Worm (Caenorhabditis elegans): ENCODE data around the gene Y46D2A.1.
A peak's percentile ranks its signal among the peaks of the same experiment; 100 is the strongest.

Gene Y46D2A.1

DNA sequence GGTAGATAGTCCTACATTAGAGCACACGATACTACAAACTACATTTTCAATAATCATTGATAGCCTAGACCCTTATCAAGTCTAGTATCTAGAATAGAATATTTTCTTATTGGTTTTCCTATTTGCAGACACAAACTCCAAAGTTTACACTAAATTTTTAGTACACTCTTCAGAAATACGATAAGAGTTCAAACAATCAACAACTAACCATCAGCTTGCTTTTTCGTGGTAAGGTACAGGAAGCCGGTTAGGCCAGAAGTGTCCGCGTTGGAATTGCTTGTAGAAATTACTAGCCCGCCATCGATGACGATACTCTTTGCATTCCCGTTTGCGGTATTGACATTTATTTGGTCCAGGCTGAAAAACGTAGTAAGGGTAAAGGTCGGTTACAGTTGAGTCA lies at the start of gene Y46D2A.1:
Gene Y46D2A.1 (plus strand): TSS at position 301 of the 400 bp plus-strand sequence.
- TF ChIP-seq pqm-1 (tag; optimal IDR thresholded peaks at IDR 0.05): no peak
- TF ChIP-seq nhr-90 (tag; optimal IDR thresholded peaks at IDR 0.05; ENCODE audit: poor library complexity): no peak
- peak; percentile 49 for TF ChIP-seq elt-2 (tag; optimal IDR thresholded peaks at IDR 0.05)

DNA sequence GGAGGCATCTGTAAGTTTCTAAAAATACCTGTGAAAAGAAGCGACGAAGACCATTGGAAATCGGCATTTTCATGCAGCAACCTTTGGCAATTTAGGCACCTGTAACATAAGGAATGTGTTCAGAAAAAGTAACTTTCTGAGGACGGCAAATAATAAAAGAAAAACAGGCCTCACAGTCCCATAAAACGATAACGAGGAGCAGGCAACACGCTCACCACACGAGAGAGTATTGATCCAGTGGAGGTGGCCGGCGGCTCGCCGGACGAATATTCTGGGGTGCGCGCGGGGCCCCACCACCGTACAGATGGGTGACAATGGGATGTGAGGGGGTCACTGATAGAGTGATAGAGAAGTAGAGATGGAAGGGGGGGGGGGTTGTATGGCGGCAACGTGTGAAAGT lies 47.4 kb upstream of the Y46D2A.1 start, which contains the start of gene F02E11.3:
Gene F02E11.3 (minus strand): TSS at position 101 of the 400 bp plus-strand sequence.
- no peak for TF ChIP-seq elt-3 (tag; optimal IDR thresholded peaks at IDR 0.05)
- TF ChIP-seq alr-1 (tag; optimal IDR thresholded peaks at IDR 0.05; ENCODE audit: borderline replicate concordance): no peak
- no peak for TF ChIP-seq nhr-84 (tag; optimal IDR thresholded peaks at IDR 0.05)
- no peak for TF ChIP-seq irx-1 (tag; optimal IDR thresholded peaks at IDR 0.05)
- TF ChIP-seq mdl-1 (tag; optimal IDR thresholded peaks at IDR 0.05): no peak
- TF ChIP-seq jun-1 (tag; optimal IDR thresholded peaks at IDR 0.05): no peak
- no peak for TF ChIP-seq hlh-4 (tag; optimal IDR thresholded peaks at IDR 0.05)
- no peak for TF ChIP-seq nhr-11 (tag; optimal IDR thresholded peaks at IDR 0.05)
- TF ChIP-seq nhr-47 (tag; optimal IDR thresholded peaks at IDR 0.05): no peak
- TF ChIP-seq fkh-8 (tag; optimal IDR thresholded peaks at IDR 0.05): no peak
- TF ChIP-seq pqm-1 (tag; optimal IDR thresholded peaks at IDR 0.05): no peak
- no peak for TF ChIP-seq hpl-2 (GFP tag; optimal IDR thresholded peaks at IDR 0.05)
- no peak for TF ChIP-seq snpc-4 (tag; optimal IDR thresholded peaks at IDR 0.05)
- TF ChIP-seq fkh-4 (tag; optimal IDR thresholded peaks at IDR 0.05; ENCODE audit: borderline replicate concordance): no peak
- TF ChIP-seq ceh-8 (GFP tag; optimal IDR thresholded peaks at IDR 0.05): no peak
- no peak for TF ChIP-seq swsn-7 (tag; optimal IDR thresholded peaks at IDR 0.05)

DNA sequence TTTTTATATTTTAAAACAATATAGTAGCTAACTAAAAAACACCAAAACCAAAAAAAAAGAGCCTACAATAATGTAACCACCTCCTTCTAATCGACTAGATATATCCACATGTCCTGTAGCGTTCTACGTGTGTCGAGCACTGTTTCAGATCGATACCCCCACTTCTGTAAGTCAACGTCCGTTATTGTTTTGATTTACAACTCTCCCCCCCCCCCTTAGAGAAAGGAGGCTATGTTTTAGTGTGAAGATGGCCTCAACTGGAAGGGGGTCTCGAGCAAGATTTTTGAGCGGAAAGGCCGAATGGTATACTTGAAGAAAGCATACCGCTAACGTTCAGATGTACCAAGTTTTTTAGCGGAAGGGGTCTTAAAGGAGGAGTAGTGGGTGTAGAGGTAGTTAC lies 44.7 kb upstream of the Y46D2A.1 start, which contains the start of gene F02E11.4:
Gene F02E11.4 (minus strand): TSS at position 101 of the 400 bp plus-strand sequence.
- TF ChIP-seq lsy-2 (tag; optimal IDR thresholded peaks at IDR 0.05) (no peak), ama-1 (optimal IDR thresholded peaks at IDR 0.05) (no peak), sup-37 (GFP tag; optimal IDR thresholded peaks at IDR 0.05) (no peak), nhr-237 (tag; optimal IDR thresholded peaks at IDR 0.05) (no peak), pqm-1 (tag; optimal IDR thresholded peaks at IDR 0.05) (no peak), mab-9 (GFP tag; IDR thresholded peaks at IDR 0.05) (no peak)

DNA sequence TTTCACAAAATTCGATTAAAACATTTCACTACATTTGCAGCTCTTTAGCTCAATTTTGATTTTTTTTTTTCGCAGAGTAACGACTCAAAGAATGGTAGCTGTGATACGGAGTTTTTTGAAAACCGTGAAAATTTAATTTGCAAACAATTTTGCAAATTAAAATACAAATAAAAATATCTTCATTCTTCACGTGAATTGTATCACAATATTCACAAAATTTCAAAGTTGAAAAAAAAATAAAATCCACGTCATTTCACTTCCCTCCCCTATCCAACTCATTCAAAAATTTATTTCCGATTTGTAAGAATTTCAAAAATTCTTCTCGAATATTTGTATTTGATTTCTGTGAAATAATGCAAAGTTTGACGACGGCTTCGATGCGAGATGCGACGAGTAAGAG lies 43.7 kb upstream of the Y46D2A.1 start, which contains the start of gene wht-4:
Gene wht-4 (plus strand): TSS at position 301 of the 400 bp plus-strand sequence.
- TF ChIP-seq xbp-1 (tag; optimal IDR thresholded peaks at IDR 0.05): no peak
- no peak for TF ChIP-seq mdl-1 (tag; optimal IDR thresholded peaks at IDR 0.05)
- no peak for TF ChIP-seq aha-1 (tag; optimal IDR thresholded peaks at IDR 0.05)
- no peak for TF ChIP-seq efl-3 (GFP tag; optimal IDR thresholded peaks at IDR 0.05)
- TF ChIP-seq jun-1 (tag; optimal IDR thresholded peaks at IDR 0.05): no peak
- TF ChIP-seq pax-3 (tag; optimal IDR thresholded peaks at IDR 0.05): no peak
- TF ChIP-seq mep-1 (tag; optimal IDR thresholded peaks at IDR 0.05): no peak
- no peak for TF ChIP-seq lin-15B (tag; optimal IDR thresholded peaks at IDR 0.05)
- TF ChIP-seq elt-3 (tag; optimal IDR thresholded peaks at IDR 0.05): no peak

DNA sequence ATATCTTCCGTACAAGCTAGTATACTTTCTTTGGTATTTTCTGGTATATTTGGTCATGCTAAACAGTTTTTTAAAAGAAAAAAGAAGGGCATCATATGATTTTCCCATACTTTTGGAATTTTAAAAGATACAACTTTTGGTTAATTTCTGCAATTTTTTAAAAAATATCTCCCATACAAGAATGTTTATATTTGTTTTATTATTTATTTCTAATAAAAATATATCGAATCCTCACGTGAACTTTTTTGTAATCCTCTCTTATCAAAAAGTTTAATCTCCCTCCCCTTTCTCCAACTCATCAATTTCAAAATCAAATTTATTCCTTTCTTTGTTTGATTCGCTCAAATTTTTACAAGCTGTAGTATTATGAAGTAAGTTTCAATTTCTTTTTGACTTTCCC lies 40.0 kb upstream of the Y46D2A.1 start, which contains the start of gene nep-13:
Gene nep-13 (plus strand): TSS at position 301 of the 400 bp plus-strand sequence.
- TF ChIP-seq ets-5 (GFP tag; IDR thresholded peaks at IDR 0.05): no peak
- TF ChIP-seq sup-37 (GFP tag; optimal IDR thresholded peaks at IDR 0.05): no peak
- TF ChIP-seq nhr-90 (tag; optimal IDR thresholded peaks at IDR 0.05; ENCODE audit: poor library complexity): no peak
- TF ChIP-seq unc-86 (tag; optimal IDR thresholded peaks at IDR 0.05): no peak
- no peak for TF ChIP-seq nhr-84 (tag; optimal IDR thresholded peaks at IDR 0.05)
- TF ChIP-seq nhr-71 (tag; optimal IDR thresholded peaks at IDR 0.05): no peak
- TF ChIP-seq dpl-1 (GFP tag; optimal IDR thresholded peaks at IDR 0.05): no peak
- TF ChIP-seq nhr-20 (tag; optimal IDR thresholded peaks at IDR 0.05): no peak
- TF ChIP-seq elt-2 (tag; optimal IDR thresholded peaks at IDR 0.05): no peak
- TF ChIP-seq ceh-63 (GFP tag; optimal IDR thresholded peaks at IDR 0.05): no peak
- TF ChIP-seq aha-1 (tag; optimal IDR thresholded peaks at IDR 0.05): no peak
- TF ChIP-seq ztf-11 (tag; optimal IDR thresholded peaks at IDR 0.05): no peak
- no peak for TF ChIP-seq egl-27 (tag; optimal IDR thresholded peaks at IDR 0.05)

All from whole organism, L1 larva.